Worm (Caenorhabditis elegans): ENCODE results near the gene srt-11.

srt-11 gene

ce11 chrII:14808686-14809085 is 2.9 kb downstream of the srt-11 start, which contains the start of gene W01D2.6:
Gene W01D2.6 (plus strand): TSS chrII:14808986.
- TF ChIP-seq unc-62 (GFP tag; optimal IDR thresholded peaks at IDR 0.05), result no peak

ce11 chrII:14810609-14811008 is 4.8 kb downstream of the srt-11 start:
- TF ChIP-seq unc-62 (GFP tag; optimal IDR thresholded peaks at IDR 0.05), result no peak

ce11 chrII:14811472-14811871 is 5.7 kb downstream of the srt-11 start:
- TF ChIP-seq unc-62 (GFP tag; optimal IDR thresholded peaks at IDR 0.05), result no peak

- TF ChIP-seq unc-62 (GFP tag; optimal IDR thresholded peaks at IDR 0.05), result no peak
Observed at ce11 chrII:14812231-14812630, 6.4 kb downstream of the srt-11 start, which contains the start of gene osta-3. Gene osta-3 (plus strand): TSS chrII:14812531.

ce11 chrII:14812661-14813060 is 6.9 kb downstream of the srt-11 start:
- TF ChIP-seq unc-62 (GFP tag; optimal IDR thresholded peaks at IDR 0.05), result no peak

ce11 chrII:14813106-14813505 is 7.3 kb downstream of the srt-11 start:
- no peak for TF ChIP-seq unc-62 (GFP tag; optimal IDR thresholded peaks at IDR 0.05)

ce11 chrII:14814894-14815568 is 9.2 kb downstream of the srt-11 start, which contains the start of gene W01D2.1:
Gene W01D2.1 (plus strand): TSS chrII:14815518.
- no peak for TF ChIP-seq unc-62 (GFP tag; optimal IDR thresholded peaks at IDR 0.05)

- no peak for TF ChIP-seq unc-62 (GFP tag; optimal IDR thresholded peaks at IDR 0.05)
Observed at ce11 chrII:14816086-14816485, 10.3 kb downstream of the srt-11 start.

- TF ChIP-seq unc-62 (GFP tag; optimal IDR thresholded peaks at IDR 0.05), result no peak
Observed at ce11 chrII:14818376-14818775, 12.6 kb downstream of the srt-11 start, which contains the start of gene nhr-61. Gene nhr-61 (minus strand): TSS chrII:14818543.

- no peak for TF ChIP-seq unc-62 (GFP tag; optimal IDR thresholded peaks at IDR 0.05)
Observed at ce11 chrII:14819258-14819985, 13.6 kb downstream of the srt-11 start.

ce11 chrII:14820460-14820859 is 14.7 kb downstream of the srt-11 start:
- no peak for TF ChIP-seq unc-62 (GFP tag; optimal IDR thresholded peaks at IDR 0.05)

- no peak for TF ChIP-seq unc-62 (GFP tag; optimal IDR thresholded peaks at IDR 0.05)
Observed at ce11 chrII:14822419-14822818, 16.6 kb downstream of the srt-11 start.

ce11 chrII:14825413-14825812 is 19.6 kb downstream of the srt-11 start:
- no peak for TF ChIP-seq unc-62 (GFP tag; optimal IDR thresholded peaks at IDR 0.05)

ce11 chrII:14832055-14832454 is 26.3 kb downstream of the srt-11 start:
- no peak for TF ChIP-seq unc-62 (GFP tag; optimal IDR thresholded peaks at IDR 0.05)

- no peak for TF ChIP-seq unc-62 (GFP tag; optimal IDR thresholded peaks at IDR 0.05)
Observed at ce11 chrII:14838596-14839215, 32.9 kb downstream of the srt-11 start.

ce11 chrII:14841253-14841652 is 35.5 kb downstream of the srt-11 start:
- no peak for TF ChIP-seq unc-62 (GFP tag; optimal IDR thresholded peaks at IDR 0.05)

- no peak for TF ChIP-seq unc-62 (GFP tag; optimal IDR thresholded peaks at IDR 0.05)
Observed at ce11 chrII:14843016-14843415, 37.2 kb downstream of the srt-11 start, which contains the start of gene cdh-7. Gene cdh-7 (plus strand): TSS chrII:14843229.

All from whole organism, dauer.